Worm (Caenorhabditis elegans) whole organism, mixed stage, embryonic: ENCODE results near the gene B0496.1.

Experiments
- unc-120 ChIP-seq: sonication (generic microtip); optimal IDR thresholded peaks from 2 replicates; lab custom pipeline; 2017; ENCODE audit warnings: missing genetic modification characterization, missing compliant biosample characterization; ENCODE audit not compliant: poor library complexity, severe bottlenecking
- unc-39 ChIP-seq: fragments of 150-350 bp; optimal IDR thresholded peaks from 2 replicates; lab custom pipeline; 2014; ENCODE audit warnings: missing biosample characterization, missing genetic modification characterization

DNA sequence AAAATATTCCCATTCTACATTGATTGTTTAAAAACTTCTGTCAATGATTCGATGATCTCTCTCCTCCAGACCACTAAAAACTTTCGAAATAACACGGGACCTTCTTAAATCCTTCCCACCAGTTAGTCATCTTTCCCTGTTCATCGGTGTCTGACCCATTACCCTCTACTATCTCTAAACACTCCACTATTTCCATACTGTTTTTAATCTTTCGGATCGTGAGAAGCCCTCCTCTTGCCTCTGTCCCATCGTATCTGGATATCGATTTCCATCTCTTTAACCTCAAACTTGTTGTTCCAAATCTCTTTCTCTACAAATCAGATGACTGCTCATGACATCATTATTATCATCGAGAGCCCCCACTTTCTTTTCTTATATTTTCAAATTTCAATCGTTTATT lies 17.7 kb upstream of the B0496.1 start:
- TF ChIP-seq unc-39 (no peak), unc-120 (tag; lab: Kevin White, UChicago) (no peak)
